Worm (Caenorhabditis elegans) whole organism, L1 larva: ENCODE results near the gene Y43F8B.7.

Source experiments
- F16B12.6 ChIP-seq: fragments of 150-350 bp; optimal IDR thresholded peaks from 2 replicates; lab custom pipeline; 2014; ENCODE audit warnings: missing biosample characterization, missing genetic modification characterization
- aha-1 ChIP-seq: fragments of 150-350 bp; optimal IDR thresholded peaks from 2 replicates; lab custom pipeline; 2014; ENCODE audit warnings: missing biosample characterization, missing genetic modification characterization
- alr-1 ChIP-seq: fragments of 200-800 bp; sonication (Bioruptor generic); optimal IDR thresholded peaks from 2 replicates; lab custom pipeline; 2018; ENCODE audit warnings: borderline replicate concordance, mild to moderate bottlenecking, missing genetic modification characterization, missing compliant biosample characterization
- aly-2 ChIP-seq: fragments of 150-350 bp; optimal IDR thresholded peaks from 2 replicates; lab custom pipeline; 2014; ENCODE audit warnings: missing biosample characterization, missing genetic modification characterization
- blmp-1 ChIP-seq: fragments of 150-350 bp; optimal IDR thresholded peaks from 2 replicates; lab custom pipeline; 2014; ENCODE audit warnings: missing biosample characterization, missing genetic modification characterization
- ceh-63 ChIP-seq: fragments of 200-800 bp; sonication (Bioruptor generic); optimal IDR thresholded peaks from 2 replicates; lab custom pipeline; 2018; ENCODE audit warnings: mild to moderate bottlenecking, missing genetic modification characterization, missing compliant biosample characterization
- ceh-82 ChIP-seq, 3 experiments: fragments of 150-350 bp in 1 of 3; sonication (generic microtip) in 2 of 3; optimal IDR thresholded peaks; 2 replicates each; lab custom pipeline; 2014 to 2017; ENCODE audit warnings: missing biosample characterization in 3 of 3, missing genetic modification characterization in 3 of 3
- ceh-90 ChIP-seq: sonication (generic microtip); optimal IDR thresholded peaks from 2 replicates; lab custom pipeline; 2016; ENCODE audit warnings: missing genetic modification characterization, missing compliant biosample characterization
- efl-1 ChIP-seq, 4 experiments: fragments of 150-350 bp; optimal IDR thresholded peaks in 3 of 4; peaks in 1 of 4; 1 replicate in 1 of 4; 2 replicates in 3 of 4; lab custom pipeline; 2014; ENCODE audit warnings: missing biosample characterization in 2 of 4, missing genetic modification characterization in 2 of 4, missing genetic modification reagents in 2 of 4
- elt-2 ChIP-seq: sonication (generic microtip); optimal IDR thresholded peaks from 2 replicates; lab custom pipeline; 2016; ENCODE audit warnings: missing genetic modification characterization, mild to moderate bottlenecking, inconsistent platforms, missing compliant biosample characterization, missing genetic modification reagents
- ets-5 ChIP-seq: fragments of 200-800 bp; sonication (Bioruptor generic); IDR thresholded peaks from 2 replicates; pipeline ENCODE4 v1.3.6; 2022; ENCODE audit warnings: missing genetic modification characterization, missing compliant biosample characterization
- fkh-10 ChIP-seq: sonication (generic microtip); optimal IDR thresholded peaks from 2 replicates; lab custom pipeline; 2017; ENCODE audit warnings: missing biosample characterization, missing genetic modification reagents, missing genetic modification characterization
- jun-1 ChIP-seq: fragments of 150-350 bp; optimal IDR thresholded peaks from 2 replicates; lab custom pipeline; 2014; ENCODE audit warnings: missing biosample characterization, missing genetic modification reagents, missing genetic modification characterization
- lin-14 ChIP-seq: fragments of 200-800 bp; sonication (Bioruptor generic); optimal IDR thresholded peaks from 2 replicates; lab custom pipeline; 2018; ENCODE audit warnings: mild to moderate bottlenecking, missing genetic modification characterization, moderate library complexity, missing compliant biosample characterization
- lin-15B ChIP-seq: fragments of 150-350 bp; sonication (generic microtip); optimal IDR thresholded peaks from 3 replicates; lab custom pipeline; 2014; ENCODE audit warnings: missing biosample characterization, missing genetic modification characterization
- lin-35 ChIP-seq, 2 experiments: fragments of 150-350 bp; optimal IDR thresholded peaks; 2 replicates each; lab custom pipeline; 2014; ENCODE audit warnings: missing biosample characterization in 2 of 2, missing genetic modification characterization in 2 of 2, missing genetic modification reagents in 2 of 2
- lin-39 ChIP-seq: fragments of 150-350 bp; optimal IDR thresholded peaks from 2 replicates; lab custom pipeline; 2014; ENCODE audit warnings: missing biosample characterization, missing genetic modification reagents, missing genetic modification characterization
- lsy-2 ChIP-seq, 2 experiments: fragments of 150-350 bp; optimal IDR thresholded peaks; 2 replicates each; lab custom pipeline; 2014; ENCODE audit warnings: missing biosample characterization in 2 of 2, missing genetic modification characterization in 2 of 2
- mdl-1 ChIP-seq, 2 experiments: fragments of 150-350 bp; optimal IDR thresholded peaks; 2 replicates each; lab custom pipeline; 2014 to 2017; ENCODE audit warnings: missing biosample characterization in 2 of 2, missing genetic modification characterization in 2 of 2, inconsistent platforms in 1 of 2
- nhr-19 ChIP-seq: fragments of 200-800 bp; sonication (Bioruptor generic); conservative IDR thresholded peaks from 2 replicates; pipeline ENCODE4 v1.3.6; 2022; ENCODE audit warnings: missing genetic modification characterization, missing compliant biosample characterization
- nhr-47 ChIP-seq: sonication (generic microtip); optimal IDR thresholded peaks from 2 replicates; lab custom pipeline; 2016; ENCODE audit warnings: mild to moderate bottlenecking, missing genetic modification characterization, moderate library complexity, missing compliant biosample characterization
- nhr-76 ChIP-seq: sonication (generic microtip); optimal IDR thresholded peaks from 2 replicates; lab custom pipeline; 2017; ENCODE audit warnings: missing biosample characterization, missing genetic modification characterization
- nhr-85 ChIP-seq: sonication (generic microtip); peaks from one replicate; lab custom pipeline; 2016; ENCODE audit warnings: missing genetic modification characterization, inconsistent platforms, missing compliant biosample characterization
- nhr-90 ChIP-seq: sonication (generic microtip); optimal IDR thresholded peaks from 2 replicates; lab custom pipeline; 2016; ENCODE audit warnings: mild to moderate bottlenecking, missing genetic modification characterization, missing compliant biosample characterization; ENCODE audit not compliant: poor library complexity
- pqm-1 ChIP-seq: sonication (generic microtip); optimal IDR thresholded peaks from 3 replicates; lab custom pipeline; 2017; ENCODE audit warnings: missing biosample characterization, missing genetic modification characterization
- rnt-1 ChIP-seq: sonication (generic microtip); optimal IDR thresholded peaks from 2 replicates; lab custom pipeline; 2016; ENCODE audit warnings: mild to moderate bottlenecking, missing genetic modification characterization, moderate library complexity, missing compliant biosample characterization
- snpc-4 ChIP-seq: fragments of 150-350 bp; optimal IDR thresholded peaks from 2 replicates; lab custom pipeline; 2014; ENCODE audit warnings: missing biosample characterization, missing genetic modification characterization
- snu-23 ChIP-seq: sonication (generic microtip); optimal IDR thresholded peaks from 2 replicates; lab custom pipeline; 2016; ENCODE audit warnings: missing genetic modification characterization, missing compliant biosample characterization
- sox-4 ChIP-seq: sonication (generic microtip); optimal IDR thresholded peaks from 2 replicates; lab custom pipeline; 2016; ENCODE audit warnings: missing genetic modification characterization, missing compliant biosample characterization
- swsn-7 ChIP-seq: sonication (generic microtip); optimal IDR thresholded peaks from 2 replicates; lab custom pipeline; 2016; ENCODE audit warnings: missing genetic modification characterization, missing compliant biosample characterization
- tlp-1 ChIP-seq: fragments of 150-350 bp; optimal IDR thresholded peaks from 2 replicates; lab custom pipeline; 2014; ENCODE audit warnings: missing biosample characterization, missing genetic modification characterization
- unc-98 ChIP-seq: fragments of 200-800 bp; sonication (Bioruptor generic); IDR thresholded peaks from 2 replicates; pipeline ENCODE4 v1.3.6; 2022; ENCODE audit warnings: missing genetic modification characterization, missing compliant biosample characterization
- vab-15 ChIP-seq: sonication (generic microtip); optimal IDR thresholded peaks from 2 replicates; lab custom pipeline; 2017; ENCODE audit warnings: missing genotype, mild to moderate bottlenecking, missing genetic modification characterization, missing compliant biosample characterization
- xbp-1 ChIP-seq: sonication (generic microtip); optimal IDR thresholded peaks from 2 replicates; lab custom pipeline; 2016; ENCODE audit warnings: missing genetic modification characterization, missing compliant biosample characterization
- ztf-11 ChIP-seq, 2 experiments: sonication (generic microtip); optimal IDR thresholded peaks; 2 replicates each; lab custom pipeline; 2016 to 2017; ENCODE audit warnings: missing genetic modification characterization in 2 of 2, missing biosample characterization in 1 of 2, missing compliant biosample characterization in 1 of 2

Y43F8B.7 gene

DNA sequence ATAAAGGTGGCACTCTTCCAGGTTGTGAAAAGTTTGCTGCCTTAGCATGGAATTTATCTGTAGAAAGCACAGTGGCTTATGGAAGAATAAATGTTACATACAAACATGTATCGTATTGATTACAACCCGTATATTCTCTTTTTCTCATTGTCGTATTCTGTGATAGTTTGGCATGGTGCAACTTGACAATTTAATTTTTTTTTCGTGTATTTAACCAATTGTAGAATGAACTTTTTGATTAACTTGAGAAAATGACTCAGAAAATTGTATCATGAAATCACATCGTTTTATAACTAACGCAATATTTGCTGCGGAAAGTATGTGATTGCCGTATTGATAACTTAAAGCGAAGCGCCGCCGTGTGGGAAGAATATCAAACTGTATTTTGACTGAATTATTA lies 33.4 kb upstream of the Y43F8B.7 start, which contains the start of gene Y43F8B.24:
Y43F8B.24 (plus strand) TSS at position 301 of the 400 bp plus-strand sequence.
- TF ChIP-seq ceh-82 (tag; optimal IDR thresholded peaks at IDR 0.05; lab: Kevin White, UChicago) (no peak), efl-1 (optimal IDR thresholded peaks at IDR 0.05; lab: Kevin White, UChicago) (no peak), efl-1 (GFP tag; optimal IDR thresholded peaks at IDR 0.05 in 1 of 2; lab: Kevin White, UChicago) (peak in 1 of 2 experiments; percentile 52)

- TF ChIP-seq nhr-76 (tag; lab: Kevin White, UChicago) (no peak), snu-23 (GFP tag; lab: Kevin White, UChicago) (no peak), lin-35 (GFP tag; optimal IDR thresholded peaks at IDR 0.05; lab: Kevin White, UChicago) (no peak), alr-1 (no peak), xbp-1 (tag; lab: Kevin White, UChicago) (no peak), blmp-1 (tag; lab: Kevin White, UChicago) (no peak), lin-15B (tag; lab: Kevin White, UChicago) (no peak), ets-5 (no peak), aha-1 (tag; lab: Kevin White, UChicago) (no peak), fkh-10 (no peak)
These were observed 28.5 kb upstream of the Y43F8B.7 start, which contains the start of gene Y43F8B.15 for ce11 chrV:19462020-19462419. TSS of gene Y43F8B.15 (minus strand) at chrV:19462120.

DNA sequence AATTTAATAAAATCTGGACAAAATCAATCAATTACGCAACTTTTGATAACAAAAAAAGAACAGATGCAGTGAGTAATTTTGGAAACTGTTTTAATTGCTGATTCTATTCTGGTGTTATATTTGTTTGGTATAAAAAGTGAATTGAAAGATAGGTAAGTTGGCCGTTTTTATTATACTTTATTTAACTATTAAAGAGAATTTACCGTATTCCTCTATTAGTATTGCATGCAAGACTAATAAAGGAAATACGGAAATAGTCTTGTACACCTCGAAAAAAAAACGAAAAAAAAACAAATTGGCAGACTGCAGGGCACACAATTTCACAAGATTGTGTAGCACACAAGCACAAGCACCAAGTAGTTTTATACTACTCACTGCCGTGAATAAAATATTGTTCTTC lies 27.9 kb upstream of the Y43F8B.7 start, which contains the start of gene Y43F8B.25:
Y43F8B.25 (plus strand) TSS at position 301 of the 400 bp plus-strand sequence.
- TF ChIP-seq lin-14 (GFP tag; lab: Kevin White, UChicago) (no peak), nhr-90 (no peak), swsn-7 (tag; lab: Kevin White, UChicago) (no peak), mdl-1 (tag; optimal IDR thresholded peaks at IDR 0.05; lab: Kevin White, UChicago) (no peak), aly-2 (tag; lab: Kevin White, UChicago) (no peak), F16B12.6 (tag; lab: Kevin White, UChicago) (no peak), lsy-2 (tag; optimal IDR thresholded peaks at IDR 0.05; lab: Kevin White, UChicago) (no peak), vab-15 (tag; lab: Kevin White, UChicago) (no peak), tlp-1 (no peak), lin-39 (tag; lab: Kevin White, UChicago) (no peak), nhr-19 (GFP tag; lab: Robert Waterston, UW) (no peak), jun-1 (tag; lab: Kevin White, UChicago) (no peak), aha-1 (tag; lab: Kevin White, UChicago) (no peak), rnt-1 (tag; lab: Kevin White, UChicago) (no peak), snpc-4 (tag; lab: Kevin White, UChicago) (no peak), ceh-90 (tag; lab: Kevin White, UChicago) (no peak), xbp-1 (tag; lab: Kevin White, UChicago) (no peak)

- TF ChIP-seq snpc-4 (tag; lab: Kevin White, UChicago), result peak; percentile 48
- TF ChIP-seq, all 84 proteins: peak for 1; not testable (repeated sequence) for 83
These were observed 23.8 kb upstream of the Y43F8B.7 start for ce11 chrV:19466775-19467174.

DNA sequence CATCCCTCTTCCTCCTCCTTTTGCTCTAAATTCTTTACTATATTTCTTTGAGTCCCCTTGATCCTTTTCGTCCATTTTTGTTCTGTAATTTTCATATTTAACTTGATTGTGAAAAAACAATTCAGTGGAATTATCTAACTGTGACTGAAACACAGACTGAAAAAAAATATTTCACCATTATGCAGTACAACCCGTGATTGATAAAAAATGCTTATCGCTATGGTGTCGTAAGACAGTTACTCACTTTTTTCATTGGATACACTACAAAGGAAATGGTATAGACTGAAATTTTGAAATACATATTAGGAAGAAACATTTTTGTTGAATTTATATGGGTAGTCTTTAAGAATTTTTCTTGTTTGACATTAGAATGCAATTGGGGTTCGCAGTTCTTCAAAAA lies 23.0 kb upstream of the Y43F8B.7 start, which contains the start of gene Y43F8B.23:
Y43F8B.23 (minus strand) TSS at position 75 of the 400 bp plus-strand sequence.
- TF ChIP-seq elt-2 (peak; percentile 48), nhr-85 (tag; lab: Kevin White, UChicago) (no peak), pqm-1 (tag; lab: Kevin White, UChicago) (no peak), F16B12.6 (tag; lab: Kevin White, UChicago) (no peak), blmp-1 (tag; lab: Kevin White, UChicago) (no peak), alr-1 (no peak), lsy-2 (tag; optimal IDR thresholded peaks at IDR 0.05; lab: Kevin White, UChicago) (no peak), mdl-1 (tag; optimal IDR thresholded peaks at IDR 0.05; lab: Kevin White, UChicago) (no peak), nhr-90 (no peak), rnt-1 (tag; lab: Kevin White, UChicago) (no peak), sox-4 (tag; lab: Kevin White, UChicago) (no peak), nhr-47 (tag; lab: Kevin White, UChicago) (no peak), aha-1 (tag; lab: Kevin White, UChicago) (no peak), ztf-11 (tag; optimal IDR thresholded peaks at IDR 0.05; lab: Kevin White, UChicago) (no peak), unc-98 (GFP tag; lab: Robert Waterston, UW) (no peak), ceh-63 (GFP tag; lab: Kevin White, UChicago) (no peak), lin-35 (GFP tag; optimal IDR thresholded peaks at IDR 0.05; lab: Kevin White, UChicago) (peak in 1 of 2 experiments; percentile 7)
